Fruit fly (Drosophila melanogaster) whole organism, prepupa: ENCODE data around the gene CG31528.

Experiments
- CG11294 ChIP-seq: fragments of 200-800 bp; sonication (Bioruptor generic); IDR thresholded peaks from 2 replicates; pipeline ENCODE4 v1.3.6; 2022; ENCODE audit warnings: missing biosample characterization, missing genetic modification characterization
- CG15336 ChIP-seq: fragments of 200-800 bp; sonication (Bioruptor generic); IDR thresholded peaks from 2 replicates; pipeline ENCODE4 v1.3.6; 2022; ENCODE audit warnings: missing biosample characterization, missing genetic modification characterization
- CG1621 ChIP-seq: fragments of 200-800 bp; sonication (Bioruptor generic); optimal IDR thresholded peaks from 3 replicates; lab custom pipeline; 2018; ENCODE audit warnings: missing biosample characterization, mild to moderate bottlenecking, missing genetic modification characterization
- CG16779 ChIP-seq: fragments of 200-800 bp; sonication (Bioruptor generic); optimal IDR thresholded peaks from 3 replicates; lab custom pipeline; 2017; ENCODE audit warnings: missing biosample characterization, mild to moderate bottlenecking, missing genetic modification characterization
- CG3032 ChIP-seq: fragments of 200-800 bp; optimal IDR thresholded peaks from 2 replicates; lab custom pipeline; 2019; ENCODE audit warnings: missing biosample characterization, mild to moderate bottlenecking, missing genetic modification characterization, moderate library complexity
- CG31627 ChIP-seq: fragments of 200-800 bp; sonication (Bioruptor generic); optimal IDR thresholded peaks from 3 replicates; lab custom pipeline; 2016; ENCODE audit warnings: missing biosample characterization, missing genetic modification characterization
- CG34406 ChIP-seq: fragments of 200-800 bp; sonication (Bioruptor generic); optimal IDR thresholded peaks from 3 replicates; lab custom pipeline; 2016; ENCODE audit warnings: missing biosample characterization, missing genetic modification characterization
- CG6163 ChIP-seq: fragments of 200-800 bp; sonication (Bioruptor generic); IDR thresholded peaks from 3 replicates; pipeline ENCODE4 v1.3.6; 2022; ENCODE audit warnings: missing biosample characterization, missing genetic modification characterization
- CG6276 ChIP-seq: fragments of 200-800 bp; sonication (Bioruptor generic); optimal IDR thresholded peaks from 2 replicates; lab custom pipeline; 2017; ENCODE audit warnings: missing biosample characterization, mild to moderate bottlenecking, missing genetic modification characterization
- CG6792 ChIP-seq: fragments of 200-800 bp; sonication (Bioruptor generic); optimal IDR thresholded peaks from 3 replicates; lab custom pipeline; 2016; ENCODE audit warnings: missing biosample characterization, missing genetic modification characterization
- CG6808 ChIP-seq: fragments of 200-800 bp; sonication (Bioruptor generic); optimal IDR thresholded peaks from 3 replicates; lab custom pipeline; 2017; ENCODE audit warnings: missing biosample characterization, missing genetic modification characterization, mild to moderate bottlenecking, moderate library complexity, missing genetic modification reagents
- CG6854 ChIP-seq: fragments of 200-800 bp; sonication (Bioruptor generic); optimal IDR thresholded peaks from 2 replicates; lab custom pipeline; 2017; ENCODE audit warnings: missing biosample characterization, mild to moderate bottlenecking, missing genetic modification characterization
- CG7368 ChIP-seq: fragments of 200-800 bp; sonication (Bioruptor generic); optimal IDR thresholded peaks from 3 replicates; lab custom pipeline; 2016; ENCODE audit warnings: missing biosample characterization, missing genetic modification characterization
- CG8119 ChIP-seq: fragments of 200-800 bp; sonication (Bioruptor generic); IDR thresholded peaks from 3 replicates; pipeline ENCODE4 v1.3.6; 2022; ENCODE audit warnings: missing biosample characterization, missing genetic modification characterization
- CG8319 ChIP-seq: fragments of 200-800 bp; sonication (Bioruptor generic); optimal IDR thresholded peaks from 3 replicates; lab custom pipeline; 2016; ENCODE audit warnings: missing biosample characterization, missing genetic modification characterization
- CG8632 ChIP-seq: fragments of 200-800 bp; sonication (Bioruptor generic); optimal IDR thresholded peaks from 3 replicates; lab custom pipeline; 2016; ENCODE audit warnings: missing biosample characterization, missing genetic modification characterization
- CG9139 ChIP-seq: fragments of 200-800 bp; sonication (Bioruptor generic); optimal IDR thresholded peaks from 3 replicates; lab custom pipeline; 2017; ENCODE audit warnings: missing biosample characterization, mild to moderate bottlenecking, missing genetic modification characterization
- Eip75B ChIP-seq: fragments of 200-800 bp; sonication (Bioruptor generic); optimal IDR thresholded peaks from 3 replicates; lab custom pipeline; 2016; ENCODE audit warnings: missing biosample characterization, missing genetic modification characterization
- Eip78C ChIP-seq: fragments of 200-800 bp; sonication (Bioruptor generic); peaks from one replicate; lab custom pipeline; 2016; ENCODE audit warnings: missing biosample characterization, missing genetic modification characterization
- Eip93F ChIP-seq: fragments of 200-800 bp; sonication (Bioruptor generic); optimal IDR thresholded peaks from 2 replicates; lab custom pipeline; 2016; ENCODE audit warnings: missing biosample characterization, mild to moderate bottlenecking, missing genetic modification characterization
- Ets21C ChIP-seq: fragments of 200-800 bp; sonication (Bioruptor generic); optimal IDR thresholded peaks from 3 replicates; lab custom pipeline; 2016; ENCODE audit warnings: missing biosample characterization, missing genetic modification characterization
- Ets96B ChIP-seq: fragments of 200-800 bp; optimal IDR thresholded peaks from 2 replicates; lab custom pipeline; 2019; ENCODE audit warnings: missing biosample characterization, mild to moderate bottlenecking, missing genetic modification characterization, moderate library complexity
- Gug ChIP-seq: fragments of 200-800 bp; sonication (Bioruptor generic); IDR thresholded peaks from 2 replicates; pipeline ENCODE4 v1.3.6; 2022; ENCODE audit warnings: missing biosample characterization, missing genetic modification characterization
- Hr38 ChIP-seq: sonication (Bioruptor generic); optimal IDR thresholded peaks from 2 replicates; lab custom pipeline; 2016; ENCODE audit warnings: missing biosample characterization, missing genetic modification characterization
- Hr4 ChIP-seq: fragments of 200-800 bp; sonication (Bioruptor generic); optimal IDR thresholded peaks from 3 replicates; lab custom pipeline; 2016; ENCODE audit warnings: missing biosample characterization, missing genetic modification characterization
- Lpt ChIP-seq: fragments of 200-800 bp; sonication (Bioruptor generic); optimal IDR thresholded peaks from 3 replicates; lab custom pipeline; 2016; ENCODE audit warnings: missing biosample characterization, missing genetic modification characterization
- OdsH ChIP-seq: fragments of 200-800 bp; sonication (Bioruptor generic); optimal IDR thresholded peaks from 3 replicates; lab custom pipeline; 2016; ENCODE audit warnings: missing biosample characterization, missing genetic modification characterization
- Smox ChIP-seq: fragments of 200-800 bp; sonication (Bioruptor generic); optimal IDR thresholded peaks from 3 replicates; lab custom pipeline; 2016; ENCODE audit warnings: missing biosample characterization, missing genetic modification characterization
- Sox14 ChIP-seq: fragments of 200-800 bp; sonication (Bioruptor generic); optimal IDR thresholded peaks from 3 replicates; lab custom pipeline; 2016; ENCODE audit warnings: missing biosample characterization, missing genetic modification characterization
- Sox15 ChIP-seq: fragments of 200-800 bp; sonication (Bioruptor generic); optimal IDR thresholded peaks from 3 replicates; lab custom pipeline; 2016; ENCODE audit warnings: missing biosample characterization, missing genetic modification characterization
- achi ChIP-seq: fragments of 200-800 bp; sonication (Bioruptor generic); optimal IDR thresholded peaks from 3 replicates; lab custom pipeline; 2016; ENCODE audit warnings: missing biosample characterization, missing genetic modification characterization
- acj6 ChIP-seq: fragments of 200-800 bp; sonication (Bioruptor generic); optimal IDR thresholded peaks from 3 replicates; lab custom pipeline; 2016; ENCODE audit warnings: missing biosample characterization, missing genetic modification characterization
- dsx ChIP-seq: fragments of 200-800 bp; optimal IDR thresholded peaks from 3 replicates; lab custom pipeline; 2019; ENCODE audit warnings: missing biosample characterization, mild to moderate bottlenecking, missing genetic modification characterization, moderate library complexity; ENCODE audit not compliant: poor library complexity, severe bottlenecking
- eg ChIP-seq: fragments of 200-800 bp; sonication (Bioruptor generic); IDR thresholded peaks from 3 replicates; pipeline ENCODE4 v1.3.6; 2022; ENCODE audit warnings: missing biosample characterization, missing genetic modification characterization
- esn ChIP-seq: fragments of 200-800 bp; sonication (Bioruptor generic); optimal IDR thresholded peaks from 2 replicates; lab custom pipeline; 2016; ENCODE audit warnings: missing biosample characterization, mild to moderate bottlenecking, missing genetic modification characterization, moderate library complexity
- fd59A ChIP-seq: fragments of 200-800 bp; sonication (Bioruptor generic); optimal IDR thresholded peaks from 2 replicates; lab custom pipeline; 2017; ENCODE audit warnings: missing biosample characterization, mild to moderate bottlenecking, missing genetic modification characterization, missing genetic modification reagents
- fd85E ChIP-seq: fragments of 200-800 bp; sonication (Bioruptor generic); optimal IDR thresholded peaks from 3 replicates; lab custom pipeline; 2016; ENCODE audit warnings: missing biosample characterization, missing genetic modification characterization
- fkh ChIP-seq: fragments of 200-800 bp; sonication (Bioruptor generic); optimal IDR thresholded peaks from 3 replicates; lab custom pipeline; 2017; ENCODE audit warnings: missing biosample characterization, mild to moderate bottlenecking, missing genetic modification characterization, moderate library complexity
- lz ChIP-seq: fragments of 200-800 bp; sonication (Bioruptor generic); optimal IDR thresholded peaks from 3 replicates; lab custom pipeline; 2016; ENCODE audit warnings: missing biosample characterization, missing genetic modification characterization
- net ChIP-seq: fragments of 200-800 bp; sonication (Bioruptor generic); optimal IDR thresholded peaks from 3 replicates; lab custom pipeline; 2016; ENCODE audit warnings: missing biosample characterization, missing genetic modification characterization
- pdm3 ChIP-seq: fragments of 200-800 bp; sonication (Bioruptor generic); optimal IDR thresholded peaks from 3 replicates; lab custom pipeline; 2016; ENCODE audit warnings: missing biosample characterization, missing genetic modification characterization
- salr ChIP-seq, 2 experiments: fragments of 200-800 bp; sonication (Bioruptor generic); optimal IDR thresholded peaks; 3 replicates each; lab custom pipeline; 2016 to 2018; ENCODE audit warnings: missing biosample characterization in 2 of 2, missing genetic modification characterization in 2 of 2, mild to moderate bottlenecking in 1 of 2
- svp ChIP-seq: fragments of 200-800 bp; sonication (Bioruptor generic); peaks from one replicate; lab custom pipeline; 2016; ENCODE audit warnings: missing biosample characterization, missing genetic modification characterization
- vri ChIP-seq: fragments of 200-800 bp; sonication (Bioruptor generic); optimal IDR thresholded peaks from 3 replicates; lab custom pipeline; 2016; ENCODE audit warnings: missing biosample characterization, mild to moderate bottlenecking, missing genetic modification characterization

CG31528 gene

dm6 chr3R:4428585-4429464 is 12.6 kb downstream of the CG31528 start, which contains the start of gene srl:
Gene srl, minus strand, starts transcription at chr3R:4429335.
- TF ChIP-seq CG16779 (tag; lab: Kevin White, UChicago) = no peak
- TF ChIP-seq esn (GFP tag; lab: Kevin White, UChicago) = peak; percentile 19

dm6 chr3R:4433441-4434077 is 17.3 kb downstream of the CG31528 start, which contains the start of the genes eIF3a and CG1074:
Gene eIF3a, minus strand, starts transcription at chr3R:4433895.
Gene CG1074, plus strand, starts transcription at chr3R:4433965.
- TF ChIP-seq salr (GFP tag; optimal IDR thresholded peaks at IDR 0.05; lab: Kevin White, UChicago) = peak in 1 of 2 experiments; percentile 19
- peak; percentile 18 for TF ChIP-seq Ets96B
- peak; percentile 52 for TF ChIP-seq CG3032
- TF ChIP-seq fkh (GFP tag; lab: Kevin White, UChicago) = no peak
- TF ChIP-seq Sox14 (GFP tag; lab: Kevin White, UChicago) = no peak
- no peak for TF ChIP-seq Lpt (GFP tag; lab: Kevin White, UChicago)
- no peak for TF ChIP-seq CG9139
- peak; percentile 87 for TF ChIP-seq Eip78C (GFP tag; lab: Kevin White, UChicago)
- TF ChIP-seq Sox15 (GFP tag; lab: Kevin White, UChicago) = peak; percentile 7
- peak; percentile 77; the same call in 2 of the 3 replicates for TF ChIP-seq CG6163 (GFP tag; lab: Robert Waterston, UW)
- no peak for TF ChIP-seq Eip93F (GFP tag; lab: Kevin White, UChicago)
- TF ChIP-seq CG31627 (GFP tag; lab: Kevin White, UChicago) = peak; percentile 64
- peak; percentile 64 for TF ChIP-seq lz (GFP tag; lab: Kevin White, UChicago)
- TF ChIP-seq fd59A = peak; percentile 7
- TF ChIP-seq CG6854 = peak; percentile 85
- TF ChIP-seq esn (GFP tag; lab: Kevin White, UChicago) = peak; percentile 75
- TF ChIP-seq CG1621 = peak; percentile 52

DNA sequence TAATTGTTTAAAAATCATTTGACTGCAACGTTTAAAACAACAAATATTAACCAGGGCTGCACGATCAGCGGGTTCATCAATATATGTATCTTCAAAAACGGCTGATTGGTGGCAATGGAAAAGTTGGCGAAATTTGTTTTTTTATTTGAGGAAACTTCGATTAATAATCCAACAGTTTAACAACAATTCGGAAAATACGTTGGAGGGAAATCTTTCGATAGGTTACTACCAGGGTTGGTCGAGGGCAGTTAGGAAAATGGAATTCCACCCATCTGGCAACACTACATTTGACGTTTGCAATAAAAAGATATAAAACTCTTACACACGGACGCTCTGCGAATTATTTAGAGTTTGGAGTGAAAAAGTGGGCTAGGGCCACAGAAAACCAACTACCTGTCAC is 20.9 kb downstream of the CG31528 start, which contains the start of the genes Lipt2 and CG14650:
Gene Lipt2 (minus strand): TSS at position 217 of the 400 bp plus-strand sequence.
Gene CG14650 (plus strand): TSS at position 275 of the 400 bp plus-strand sequence.
- no peak for TF ChIP-seq CG8632
- TF ChIP-seq Ets21C (GFP tag; lab: Kevin White, UChicago) = no peak
- no peak for TF ChIP-seq Eip75B
- no peak for TF ChIP-seq CG8319 (GFP tag; lab: Kevin White, UChicago)
- TF ChIP-seq CG6854 = no peak
- no peak for TF ChIP-seq vri (GFP tag; lab: Kevin White, UChicago)
- peak; percentile 83 for TF ChIP-seq Sox14 (GFP tag; lab: Kevin White, UChicago)
- TF ChIP-seq CG1621 = peak; percentile 14
- TF ChIP-seq fd85E = no peak
- TF ChIP-seq CG15336 = no peak
- no peak for TF ChIP-seq CG11294
- no peak for TF ChIP-seq dsx
- no peak for TF ChIP-seq pdm3 (GFP tag; lab: Kevin White, UChicago)
- no peak for TF ChIP-seq Smox (GFP tag; lab: Kevin White, UChicago)
- TF ChIP-seq CG8119 (GFP tag; lab: Robert Waterston, UW) = no peak
- TF ChIP-seq lz (GFP tag; lab: Kevin White, UChicago) = peak; percentile 73
- TF ChIP-seq eg (GFP tag; lab: Robert Waterston, UW) = peak; percentile 33; the same call in 1 of the 3 replicates
- no peak for TF ChIP-seq Eip93F (GFP tag; lab: Kevin White, UChicago)
- no peak for TF ChIP-seq Hr4 (GFP tag; lab: Kevin White, UChicago)
- peak; percentile 56 for TF ChIP-seq net (GFP tag; lab: Kevin White, UChicago)
- no peak for TF ChIP-seq CG6276 (GFP tag; lab: Kevin White, UChicago)
- TF ChIP-seq CG7368 (GFP tag; lab: Kevin White, UChicago) = no peak
- peak; percentile 47 for TF ChIP-seq CG6792 (GFP tag; lab: Kevin White, UChicago)
- TF ChIP-seq Sox15 (GFP tag; lab: Kevin White, UChicago) = peak; percentile 39
- TF ChIP-seq acj6 (GFP tag; lab: Kevin White, UChicago) = peak; percentile 67
- TF ChIP-seq Gug (GFP tag; lab: Robert Waterston, UW) = peak; percentile 19; the same call in 1 of the 2 replicates
- no peak for TF ChIP-seq Ets96B
- no peak for TF ChIP-seq fd59A
- peak; percentile 85 for TF ChIP-seq achi (GFP tag; lab: Kevin White, UChicago)
- TF ChIP-seq Lpt (GFP tag; lab: Kevin White, UChicago) = no peak
- no peak for TF ChIP-seq CG34406
- TF ChIP-seq CG6163 (GFP tag; lab: Robert Waterston, UW) = peak; percentile 52; the same call in 2 of the 3 replicates
- TF ChIP-seq OdsH (GFP tag; lab: Kevin White, UChicago) = no peak
- TF ChIP-seq svp = no peak
- TF ChIP-seq Hr38 (GFP tag; lab: Kevin White, UChicago) = no peak
- no peak for TF ChIP-seq CG6808
